Fruit fly (Drosophila melanogaster): Measurements from ENCODE around the gene p130CAS.

p130CAS gene

dm6 chr3L:165981-166788 lies 13.5 kb downstream of the p130CAS start (continued):
- TF ChIP-seq CG2199 (GFP tag; IDR thresholded peaks at IDR 0.05) (peak; percentile 78; the same call in 2 of the 3 replicates), CG16813 (GFP tag; IDR thresholded peaks at IDR 0.05; ENCODE audit: partially characterized antibody) (no peak), shn (GFP tag; optimal IDR thresholded peaks at IDR 0.05) (no peak), Dek (tag; optimal IDR thresholded peaks at IDR 0.05) (no peak), CG4707 (GFP tag; optimal IDR thresholded peaks at IDR 0.05) (no peak), lov (optimal IDR thresholded peaks at IDR 0.05) (no peak), lov (GFP tag; IDR thresholded peaks at IDR 0.05) (no peak), HLH3B (GFP tag; IDR thresholded peaks at IDR 0.05) (no peak), CG10543 (GFP tag; optimal IDR thresholded peaks at IDR 0.05) (no peak), Oli (tag; optimal IDR thresholded peaks at IDR 0.05) (peak; percentile 5), CG9797 (GFP tag; optimal IDR thresholded peaks at IDR 0.05) (no peak), zf30C (GFP tag; optimal IDR thresholded peaks at IDR 0.05) (peak; percentile 76), Eip74EF (GFP tag; optimal IDR thresholded peaks at IDR 0.05) (no peak), Mrtf (GFP tag; IDR thresholded peaks at IDR 0.05) (no peak; the same call in 2 of the 3 replicates), Bgb (GFP tag; IDR thresholded peaks at IDR 0.05; ENCODE audit: partially characterized antibody) (no peak), Myb (GFP tag; optimal IDR thresholded peaks at IDR 0.05) (no peak), CG9817 (tag; optimal IDR thresholded peaks at IDR 0.05) (no peak), CG14965 (GFP tag; optimal IDR thresholded peaks at IDR 0.05; ENCODE audit: borderline replicate concordance) (no peak), CG15696 (tag; optimal IDR thresholded peaks at IDR 0.05) (no peak), hb (GFP tag; IDR thresholded peaks at IDR 0.05; ENCODE audit: partially characterized antibody) (no peak), CG7839 (tag; optimal IDR thresholded peaks at IDR 0.05) (peak; percentile 25), nerfin-2 (GFP tag; IDR thresholded peaks at IDR 0.05; ENCODE audit: partially characterized antibody) (no peak), en (GFP tag; optimal IDR thresholded peaks at IDR 0.05) (no peak), CG4854 (GFP tag; optimal IDR thresholded peaks at IDR 0.05) (no peak), tup (GFP tag; optimal IDR thresholded peaks at IDR 0.05) (no peak), pho (GFP tag; optimal IDR thresholded peaks at IDR 0.05) (no peak), kah (GFP tag; optimal IDR thresholded peaks at IDR 0.05) (no peak), CG17802 (tag; optimal IDR thresholded peaks at IDR 0.05) (no peak), CG6791 (GFP tag; IDR thresholded peaks at IDR 0.05; ENCODE audit: partially characterized antibody) (no peak), E2f1 (GFP tag; IDR thresholded peaks at IDR 0.05) (no peak), CG11696 (GFP tag; IDR thresholded peaks at IDR 0.05) (no peak), luna (GFP tag; optimal IDR thresholded peaks at IDR 0.05) (no peak), ac (GFP tag; optimal IDR thresholded peaks at IDR 0.05) (no peak), CG4617 (GFP tag; optimal IDR thresholded peaks at IDR 0.05; ENCODE audit: borderline replicate concordance) (no peak), Xbp1 (GFP tag; optimal IDR thresholded peaks at IDR 0.05) (peak; percentile 0)

dm6 chr3L:166789-167132 lies 14.1 kb downstream of the p130CAS start:
- TF ChIP-seq row (GFP tag; IDR thresholded peaks at IDR 0.05) (0 out of 3 replicates have a peak, but pooled peaks have one; percentile 2), sens (GFP tag) (peak; percentile 8), YL-1 (GFP tag; optimal IDR thresholded peaks at IDR 0.05) (peak; percentile 3), abd-A (tag; optimal IDR thresholded peaks at IDR 0.05) (no peak), ara (GFP tag; IDR thresholded peaks at IDR 0.05) (0 out of 2 replicates have a peak, but pooled peaks have one; percentile 2), CG11696 (GFP tag; IDR thresholded peaks at IDR 0.05) (0 out of 2 replicates have a peak, but pooled peaks have one; percentile 43)

Data from whole organism, embryonic.